Fruit fly (Drosophila melanogaster) whole organism, adult: Measurements from ENCODE around the gene GlcAT-P.

ENCODE experiments used
- CG11617 ChIP-seq: fragments of 200-800 bp; sonication (Bioruptor generic); optimal IDR thresholded peaks from 2 replicates; lab custom pipeline; 2017; ENCODE audit warnings: mild to moderate bottlenecking, missing biosample characterization, missing genetic modification reagents, missing genetic modification characterization
- CG12768 ChIP-seq: fragments of 200-800 bp; sonication (Bioruptor generic); optimal IDR thresholded peaks from 2 replicates; lab custom pipeline; 2017; ENCODE audit warnings: missing biosample characterization, missing genetic modification characterization, mild to moderate bottlenecking, moderate library complexity, missing genetic modification reagents
- CG14711 ChIP-seq: fragments of 200-800 bp; sonication (Bioruptor generic); optimal IDR thresholded peaks from 2 replicates; lab custom pipeline; 2018; ENCODE audit warnings: missing biosample characterization, mild to moderate bottlenecking, missing genetic modification characterization, moderate library complexity
- CG1620 ChIP-seq: fragments of 200-800 bp; sonication (Bioruptor generic); optimal IDR thresholded peaks from 2 replicates; lab custom pipeline; 2016; ENCODE audit warnings: missing biosample characterization, missing genetic modification characterization
- CG33017 ChIP-seq: fragments of 200-800 bp; sonication (Bioruptor generic); optimal IDR thresholded peaks from 2 replicates; lab custom pipeline; 2018; ENCODE audit warnings: missing biosample characterization, mild to moderate bottlenecking, missing genetic modification characterization, moderate library complexity
- CG5204 ChIP-seq: fragments of 200-800 bp; sonication (Bioruptor generic); optimal IDR thresholded peaks from 2 replicates; lab custom pipeline; 2016; ENCODE audit warnings: missing biosample characterization, missing genetic modification characterization
- CG7045 ChIP-seq: fragments of 200-800 bp; sonication (Bioruptor generic); optimal IDR thresholded peaks from 2 replicates; lab custom pipeline; 2017; ENCODE audit warnings: missing biosample characterization, mild to moderate bottlenecking, missing genetic modification characterization
- CG7101 ChIP-seq: fragments of 200-800 bp; sonication (Bioruptor generic); optimal IDR thresholded peaks from 2 replicates; lab custom pipeline; 2018; ENCODE audit warnings: missing biosample characterization, mild to moderate bottlenecking, missing genetic modification characterization, moderate library complexity
- Clk ChIP-seq: fragments of 200-800 bp; sonication (Bioruptor generic); optimal IDR thresholded peaks from 2 replicates; lab custom pipeline; 2017; ENCODE audit warnings: missing biosample characterization, missing genetic modification characterization
- Crg-1 ChIP-seq: fragments of 200-800 bp; sonication (Bioruptor generic); optimal IDR thresholded peaks from 2 replicates; lab custom pipeline; 2016; ENCODE audit warnings: missing biosample characterization, missing genetic modification characterization
- Hr96 ChIP-seq: fragments of 200-800 bp; sonication (Bioruptor generic); optimal IDR thresholded peaks from 2 replicates; lab custom pipeline; 2016; ENCODE audit warnings: missing biosample characterization, missing genetic modification characterization
- Mnt ChIP-seq: fragments of 200-800 bp; sonication (Bioruptor generic); optimal IDR thresholded peaks from 2 replicates; lab custom pipeline; 2016; ENCODE audit warnings: missing biosample characterization, mild to moderate bottlenecking, missing genetic modification characterization
- bab1 ChIP-seq: fragments of 200-800 bp; sonication (Bioruptor generic); optimal IDR thresholded peaks from 3 replicates; lab custom pipeline; 2019; ENCODE audit warnings: missing biosample characterization, mild to moderate bottlenecking, missing genetic modification characterization, moderate library complexity
- cic ChIP-seq: fragments of 200-800 bp; sonication (Bioruptor generic); optimal IDR thresholded peaks from 2 replicates; lab custom pipeline; 2017; ENCODE audit warnings: missing biosample characterization, mild to moderate bottlenecking, missing genetic modification characterization, moderate library complexity
- cnc ChIP-seq, 2 experiments: fragments of >200 bp; optimal IDR thresholded peaks; 2 replicates each; lab custom pipeline; 2017
- kay ChIP-seq: fragments of 200-800 bp; sonication (Bioruptor generic); peaks from one replicate; lab custom pipeline; 2016; ENCODE audit warnings: missing biosample characterization, missing genetic modification characterization, borderline replicate concordance
- ovo ChIP-seq: fragments of 200-800 bp; sonication (Bioruptor generic); optimal IDR thresholded peaks from 2 replicates; lab custom pipeline; 2016; ENCODE audit warnings: missing biosample characterization, missing genetic modification characterization
- pad ChIP-seq: fragments of 200-800 bp; sonication (Bioruptor generic); optimal IDR thresholded peaks from 3 replicates; lab custom pipeline; 2017; ENCODE audit warnings: missing biosample characterization, missing genetic modification characterization, mild to moderate bottlenecking, moderate library complexity, missing genetic modification reagents
- tj ChIP-seq: fragments of 200-800 bp; sonication (Bioruptor generic); optimal IDR thresholded peaks from 3 replicates; lab custom pipeline; 2017; ENCODE audit warnings: missing biosample characterization, mild to moderate bottlenecking, missing genetic modification characterization, moderate library complexity
- toe ChIP-seq: fragments of 200-800 bp; sonication (Bioruptor generic); optimal IDR thresholded peaks from 2 replicates; lab custom pipeline; 2016; ENCODE audit warnings: missing biosample characterization, missing genetic modification characterization

Gene GlcAT-P

dm6 chr3L:11164899-11165298 is 32.4 kb downstream of the GlcAT-P start, which contains the start of gene Alg10:
Gene Alg10, plus strand, starts transcription at chr3L:11164971.
- TF ChIP-seq CG7101 (tag; lab: Kevin White, UChicago), result no peak
- no peak for TF ChIP-seq ovo
- no peak for TF ChIP-seq Hr96
- no peak for TF ChIP-seq cic (GFP tag; lab: Kevin White, UChicago)
- TF ChIP-seq kay (GFP tag; lab: Kevin White, UChicago), result no peak
- no peak for TF ChIP-seq Crg-1 (GFP tag; lab: Kevin White, UChicago)
- no peak for TF ChIP-seq Mnt

- TF ChIP-seq Mnt, result no peak
- TF ChIP-seq CG14711 (tag; lab: Kevin White, UChicago), result no peak
- TF ChIP-seq CG12768 (GFP tag; lab: Kevin White, UChicago), result no peak
- no peak for TF ChIP-seq cnc (optimal IDR thresholded peaks at IDR 0.05; lab: Kevin White, UChicago)
- no peak for TF ChIP-seq CG7045
- TF ChIP-seq tj (GFP tag; lab: Kevin White, UChicago), result no peak
- TF ChIP-seq bab1, result no peak
- TF ChIP-seq toe (GFP tag; lab: Kevin White, UChicago), result no peak
- TF ChIP-seq CG7101 (tag; lab: Kevin White, UChicago), result no peak
- no peak for TF ChIP-seq cic (GFP tag; lab: Kevin White, UChicago)
- TF ChIP-seq CG11617 (GFP tag; lab: Kevin White, UChicago), result no peak
- no peak for TF ChIP-seq ovo
- no peak for TF ChIP-seq Crg-1 (GFP tag; lab: Kevin White, UChicago)
- TF ChIP-seq CG33017, result no peak
- no peak for TF ChIP-seq Hr96
- no peak for TF ChIP-seq CG5204 (GFP tag; lab: Kevin White, UChicago)
- TF ChIP-seq Clk (GFP tag; lab: Kevin White, UChicago), result no peak
- TF ChIP-seq kay (GFP tag; lab: Kevin White, UChicago), result no peak
Observed at dm6 chr3L:11155380-11155779, 42.0 kb downstream of the GlcAT-P start.

- no peak for TF ChIP-seq Hr96
- no peak for TF ChIP-seq ovo
- no peak for TF ChIP-seq cic (GFP tag; lab: Kevin White, UChicago)
- no peak for TF ChIP-seq CG7101 (tag; lab: Kevin White, UChicago)
- no peak for TF ChIP-seq CG11617 (GFP tag; lab: Kevin White, UChicago)
- TF ChIP-seq CG7045, result no peak
Observed at dm6 chr3L:11150735-11151287, 46.5 kb downstream of the GlcAT-P start, which contains the start of gene CG6216. Gene CG6216, minus strand, starts transcription at chr3L:11150785.

dm6 chr3L:11148478-11149251 is 48.7 kb downstream of the GlcAT-P start:
- TF ChIP-seq cnc (optimal IDR thresholded peaks at IDR 0.05; lab: Kevin White, UChicago) (no peak), Mnt (no peak), Clk (GFP tag; lab: Kevin White, UChicago) (no peak), CG1620 (no peak), CG14711 (tag; lab: Kevin White, UChicago) (no peak), CG12768 (GFP tag; lab: Kevin White, UChicago) (no peak), Crg-1 (GFP tag; lab: Kevin White, UChicago) (no peak), ovo (no peak), CG7101 (tag; lab: Kevin White, UChicago) (no peak), cic (GFP tag; lab: Kevin White, UChicago) (no peak), CG33017 (no peak)

dm6 chr3L:11147675-11148074 is 49.7 kb downstream of the GlcAT-P start:
- TF ChIP-seq kay (GFP tag; lab: Kevin White, UChicago), result no peak
- TF ChIP-seq Clk (GFP tag; lab: Kevin White, UChicago), result no peak

- TF ChIP-seq toe (GFP tag; lab: Kevin White, UChicago), result no peak
- no peak for TF ChIP-seq tj (GFP tag; lab: Kevin White, UChicago)
- no peak for TF ChIP-seq ovo
- TF ChIP-seq cic (GFP tag; lab: Kevin White, UChicago), result no peak
- no peak for TF ChIP-seq CG14711 (tag; lab: Kevin White, UChicago)
- no peak for TF ChIP-seq CG7045
- no peak for TF ChIP-seq Hr96
- TF ChIP-seq bab1, result no peak
- TF ChIP-seq Mnt, result no peak
- no peak for TF ChIP-seq CG7101 (tag; lab: Kevin White, UChicago)
- TF ChIP-seq kay (GFP tag; lab: Kevin White, UChicago), result no peak
- TF ChIP-seq CG12768 (GFP tag; lab: Kevin White, UChicago), result no peak
- no peak for TF ChIP-seq cnc (optimal IDR thresholded peaks at IDR 0.05; lab: Kevin White, UChicago)
Observed at dm6 chr3L:11145065-11145464, 52.3 kb downstream of the GlcAT-P start.

dm6 chr3L:11138862-11139261 is 58.5 kb downstream of the GlcAT-P start:
- TF ChIP-seq pad (no peak), toe (GFP tag; lab: Kevin White, UChicago) (no peak), CG1620 (no peak), kay (GFP tag; lab: Kevin White, UChicago) (no peak), Crg-1 (GFP tag; lab: Kevin White, UChicago) (no peak), CG14711 (tag; lab: Kevin White, UChicago) (no peak), CG7101 (tag; lab: Kevin White, UChicago) (no peak), CG12768 (GFP tag; lab: Kevin White, UChicago) (no peak), Hr96 (no peak), tj (GFP tag; lab: Kevin White, UChicago) (no peak), bab1 (no peak), cnc (optimal IDR thresholded peaks at IDR 0.05; lab: Kevin White, UChicago) (no peak), Clk (GFP tag; lab: Kevin White, UChicago) (no peak), CG7045 (no peak), CG5204 (GFP tag; lab: Kevin White, UChicago) (no peak), cic (GFP tag; lab: Kevin White, UChicago) (no peak), CG11617 (GFP tag; lab: Kevin White, UChicago) (no peak), Mnt (no peak), CG33017 (no peak)
